Comparison of ENCODE assay signal across 2 fruit fly cellular contexts in the genomic region with DNA sequence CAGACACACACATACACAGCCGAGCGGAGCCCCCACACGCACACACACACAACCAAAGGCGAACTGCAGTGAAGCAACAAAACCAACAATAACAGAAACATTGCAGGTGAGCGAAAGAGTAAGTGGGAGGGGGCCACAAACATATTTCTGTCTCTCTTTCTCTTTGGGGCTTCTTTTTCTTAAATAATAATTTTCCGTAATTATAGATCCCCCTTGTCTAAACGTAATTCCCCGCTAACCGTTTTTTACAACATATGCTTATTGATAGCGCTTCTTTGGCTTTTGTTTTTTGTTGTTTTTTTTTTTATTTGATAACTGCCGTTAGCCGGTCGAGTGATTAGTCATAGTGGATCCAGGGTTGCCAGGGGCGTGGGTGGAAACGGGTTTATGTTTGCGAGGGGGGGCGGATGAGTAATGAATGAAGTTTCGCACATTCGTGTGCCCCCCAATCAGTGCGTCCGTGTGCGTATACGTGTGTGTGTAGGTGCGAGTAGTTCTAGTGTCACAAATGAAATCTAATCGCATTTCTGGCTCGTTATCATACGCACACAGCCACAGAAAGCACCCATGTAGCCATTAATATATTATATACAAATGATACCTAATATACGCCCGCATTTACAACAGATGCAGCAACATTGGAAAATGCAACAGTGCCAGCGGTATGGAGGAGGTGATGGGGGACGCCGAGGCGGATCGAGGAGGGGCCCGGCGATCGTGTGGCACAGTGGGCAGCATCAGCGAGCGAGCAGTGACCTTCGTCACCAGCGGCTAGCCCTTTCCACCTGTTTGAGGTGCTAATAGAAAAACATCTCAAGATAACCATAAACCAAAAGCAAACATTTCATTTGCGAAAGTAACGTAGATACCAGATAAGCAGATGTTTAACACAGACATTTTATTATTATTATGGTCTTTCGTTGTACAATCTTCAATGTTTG.
A peak's percentile ranks its signal among the peaks of the same experiment; 100 is the strongest.
TF ChIP-seq lines count a peak whose summit lies in the region.

No protein-coding gene starts in this region.

TF ChIP-seq in whole organism, embryonic, 481 proteins besides CTCF, POLR2A, EP300 and RAD21 (continued from another document and continues in another):
- TF ChIP-seq org-1 (GFP tag; optimal IDR thresholded peaks at IDR 0.05; lab: Kevin White, UChicago) (peak; percentile 17), sim (GFP tag; IDR thresholded peaks at IDR 0.05; lab: Robert Waterston, UW) (no peak), pan (optimal IDR thresholded peaks at IDR 0.05; lab: Kevin White, UChicago) (no peak), pan (GFP tag; optimal IDR thresholded peaks at IDR 0.05 in 1 of 2, IDR thresholded peaks at IDR 0.05 in 1 of 2) (peak in 1 of 2 experiments; percentile 31), CG1647 (GFP tag; optimal IDR thresholded peaks at IDR 0.05; lab: Kevin White, UChicago) (no peak), zen2 (GFP tag; IDR thresholded peaks at IDR 0.05; lab: Robert Waterston, UW; ENCODE audit: partially characterized antibody) (0 out of 3 replicates have a peak, but pooled peaks have one; percentile 25), tup (GFP tag; optimal IDR thresholded peaks at IDR 0.05; lab: Kevin White, UChicago) (no peak), gfzf (GFP tag; optimal IDR thresholded peaks at IDR 0.05; lab: Kevin White, UChicago) (no peak), eyg (GFP tag; optimal IDR thresholded peaks at IDR 0.05; lab: Kevin White, UChicago) (no peak), CG1832 (GFP tag; optimal IDR thresholded peaks at IDR 0.05; lab: Kevin White, UChicago) (peak; percentile 15), gcm (GFP tag; optimal IDR thresholded peaks at IDR 0.05; lab: Kevin White, UChicago) (peak; percentile 86), Meics (GFP tag; optimal IDR thresholded peaks at IDR 0.05; lab: Kevin White, UChicago) (peak; percentile 59), lov (optimal IDR thresholded peaks at IDR 0.05; lab: Kevin White, UChicago) (no peak), lov (GFP tag; IDR thresholded peaks at IDR 0.05; lab: Robert Waterston, UW) (no peak), vvl (GFP tag; IDR thresholded peaks at IDR 0.05; lab: Robert Waterston, UW) (peak; percentile 12; the same call in 1 of the 2 replicates), tgo (GFP tag; IDR thresholded peaks at IDR 0.05; lab: Robert Waterston, UW) (0 out of 3 replicates have a peak, but pooled peaks have one; percentile 25), lbe (GFP tag; optimal IDR thresholded peaks at IDR 0.05; lab: Kevin White, UChicago) (no peak), Ada2b (GFP tag; IDR thresholded peaks at IDR 0.05; lab: Robert Waterston, UW) (peak; percentile 35; the same call in 1 of the 2 replicates), rib (GFP tag; IDR thresholded peaks at IDR 0.05; lab: Robert Waterston, UW) (peak; percentile 68), CG10543 (GFP tag; optimal IDR thresholded peaks at IDR 0.05; lab: Kevin White, UChicago) (peak; percentile 63), CG12155 (GFP tag; optimal IDR thresholded peaks at IDR 0.05; lab: Kevin White, UChicago) (peak; percentile 17), CG3407 (GFP tag; optimal IDR thresholded peaks at IDR 0.05; lab: Kevin White, UChicago) (peak; percentile 2), mirr (GFP tag; optimal IDR thresholded peaks at IDR 0.05; lab: Kevin White, UChicago) (peak; percentile 22), phol (tag; optimal IDR thresholded peaks at IDR 0.05; lab: Kevin White, UChicago) (peak; percentile 2), unpg (GFP tag; optimal IDR thresholded peaks at IDR 0.05; lab: Kevin White, UChicago) (peak; percentile 36), Xbp1 (GFP tag; optimal IDR thresholded peaks at IDR 0.05; lab: Kevin White, UChicago) (peak; percentile 31), Pdp1 (GFP tag; optimal IDR thresholded peaks at IDR 0.05; lab: Kevin White, UChicago) (peak in 1 of 2 experiments; percentile 14), CG1529 (GFP tag; optimal IDR thresholded peaks at IDR 0.05; lab: Kevin White, UChicago) (no peak), CG14860 (GFP tag; IDR thresholded peaks at IDR 0.05; lab: Robert Waterston, UW; ENCODE audit: partially characterized antibody) (no peak), crol (GFP tag; IDR thresholded peaks at IDR 0.05; lab: Robert Waterston, UW) (peak; percentile 72; the same call in 1 of the 2 replicates), hkb (optimal IDR thresholded peaks at IDR 0.05; lab: Kevin White, UChicago) (no peak), hkb (GFP tag; IDR thresholded peaks at IDR 0.05; lab: Robert Waterston, UW) (peak; percentile 9; the same call in 1 of the 2 replicates), CG17385 (GFP tag; optimal IDR thresholded peaks at IDR 0.05; lab: Kevin White, UChicago) (peak; percentile 7), CG2120 (GFP tag; optimal IDR thresholded peaks at IDR 0.05; lab: Kevin White, UChicago) (peak; percentile 48), NFAT (GFP tag; IDR thresholded peaks at IDR 0.05; lab: Robert Waterston, UW) (0 out of 2 replicates have a peak, but pooled peaks have one; percentile 5), CG18262 (tag; optimal IDR thresholded peaks at IDR 0.05; lab: Kevin White, UChicago) (no peak), cwo (GFP tag; optimal IDR thresholded peaks at IDR 0.05; lab: Kevin White, UChicago) (peak; percentile 33), tio (GFP tag; optimal IDR thresholded peaks at IDR 0.05; lab: Kevin White, UChicago) (no peak), sob (GFP tag; IDR thresholded peaks at IDR 0.05; lab: Robert Waterston, UW) (peak; percentile 27; the same call in 1 of the 2 replicates), ftz-f1 (GFP tag; optimal IDR thresholded peaks at IDR 0.05; lab: Kevin White, UChicago) (peak; percentile 73), Hr39 (optimal IDR thresholded peaks at IDR 0.05; lab: Kevin White, UChicago) (no peak), kni (GFP tag; optimal IDR thresholded peaks at IDR 0.05; lab: Kevin White, UChicago) (peak; percentile 52), shn (GFP tag; optimal IDR thresholded peaks at IDR 0.05; lab: Kevin White, UChicago) (peak; percentile 39), H2.0 (GFP tag; IDR thresholded peaks at IDR 0.05; lab: Robert Waterston, UW) (peak; percentile 24; the same call in 1 of the 2 replicates), CG8281 (tag; optimal IDR thresholded peaks at IDR 0.05; lab: Kevin White, UChicago) (peak; percentile 3), CG4360 (GFP tag; IDR thresholded peaks at IDR 0.05; lab: Robert Waterston, UW) (peak; percentile 81), bcd (GFP tag; optimal IDR thresholded peaks at IDR 0.05; lab: Kevin White, UChicago) (peak; percentile 10), sqz (GFP tag; optimal IDR thresholded peaks at IDR 0.05; lab: Kevin White, UChicago) (peak; percentile 68), CG2875 (GFP tag; optimal IDR thresholded peaks at IDR 0.05; lab: Kevin White, UChicago) (no peak), MESR4 (GFP tag; optimal IDR thresholded peaks at IDR 0.05; lab: Kevin White, UChicago) (peak; percentile 56), jing (GFP tag; optimal IDR thresholded peaks at IDR 0.05; lab: Kevin White, UChicago) (no peak), zfh2 (GFP tag; optimal IDR thresholded peaks at IDR 0.05; lab: Kevin White, UChicago) (peak; percentile 3), HLH4C (GFP tag; IDR thresholded peaks at IDR 0.05; lab: Robert Waterston, UW; ENCODE audit: partially characterized antibody) (0 out of 3 replicates have a peak, but pooled peaks have one; percentile 29), exex (tag; optimal IDR thresholded peaks at IDR 0.05; lab: Kevin White, UChicago) (peak; percentile 79), Sry-δ (GFP tag; optimal IDR thresholded peaks at IDR 0.05; lab: Kevin White, UChicago) (no peak), lab (GFP tag; optimal IDR thresholded peaks at IDR 0.05; lab: Kevin White, UChicago) (peak; percentile 55), Aef1 (GFP tag; IDR thresholded peaks at IDR 0.05; lab: Robert Waterston, UW) (no peak)

TF ChIP-seq in whole organism, prepupa, 60 proteins besides CTCF, POLR2A, EP300 and RAD21 (continued from another document):
- TF ChIP-seq CG31627 (GFP tag; optimal IDR thresholded peaks at IDR 0.05; lab: Kevin White, UChicago) (peak; percentile 53), CG6163 (GFP tag; IDR thresholded peaks at IDR 0.05; lab: Robert Waterston, UW) (no peak; the same call in 2 of the 3 replicates), cyc (GFP tag; optimal IDR thresholded peaks at IDR 0.05; lab: Kevin White, UChicago) (peak; percentile 25), Sox14 (GFP tag; optimal IDR thresholded peaks at IDR 0.05; lab: Kevin White, UChicago) (peak; percentile 22), Gug (GFP tag; IDR thresholded peaks at IDR 0.05; lab: Robert Waterston, UW) (no peak), topi (GFP tag; optimal IDR thresholded peaks at IDR 0.05; lab: Kevin White, UChicago) (no peak), CG32006 (GFP tag; optimal IDR thresholded peaks at IDR 0.05; lab: Kevin White, UChicago) (peak; percentile 60), Eip75B (GFP tag; optimal IDR thresholded peaks at IDR 0.05; lab: Kevin White, UChicago) (peak; percentile 0), CG8119 (GFP tag; IDR thresholded peaks at IDR 0.05; lab: Robert Waterston, UW) (0 out of 3 replicates have a peak, but pooled peaks have one; percentile 18), Smox (GFP tag; optimal IDR thresholded peaks at IDR 0.05; lab: Kevin White, UChicago) (peak; percentile 45), CG7368 (GFP tag; optimal IDR thresholded peaks at IDR 0.05; lab: Kevin White, UChicago) (no peak), CG16779 (tag; optimal IDR thresholded peaks at IDR 0.05; lab: Kevin White, UChicago) (peak; percentile 20), CG8632 (GFP tag; optimal IDR thresholded peaks at IDR 0.05; lab: Kevin White, UChicago) (peak; percentile 3), acj6 (GFP tag; optimal IDR thresholded peaks at IDR 0.05; lab: Kevin White, UChicago) (no peak), lz (GFP tag; optimal IDR thresholded peaks at IDR 0.05; lab: Kevin White, UChicago) (peak; percentile 39), CG10669 (GFP tag; optimal IDR thresholded peaks at IDR 0.05; lab: Kevin White, UChicago) (no peak), eg (GFP tag; IDR thresholded peaks at IDR 0.05; lab: Robert Waterston, UW) (peak; percentile 60), Eip93F (GFP tag; optimal IDR thresholded peaks at IDR 0.05; lab: Kevin White, UChicago) (no peak), svp (GFP tag; lab: Kevin White, UChicago) (no peak), Ets21C (GFP tag; optimal IDR thresholded peaks at IDR 0.05; lab: Kevin White, UChicago) (peak; percentile 29), Hr38 (GFP tag; optimal IDR thresholded peaks at IDR 0.05; lab: Kevin White, UChicago) (no peak), Lpt (GFP tag; optimal IDR thresholded peaks at IDR 0.05; lab: Kevin White, UChicago) (no peak), Hr39 (GFP tag; optimal IDR thresholded peaks at IDR 0.05; lab: Kevin White, UChicago) (peak; percentile 54), ss (GFP tag; optimal IDR thresholded peaks at IDR 0.05; lab: Kevin White, UChicago) (peak in 1 of 2 experiments; percentile 55), CG3919 (GFP tag; optimal IDR thresholded peaks at IDR 0.05; lab: Kevin White, UChicago) (peak; percentile 5), Eip78C (GFP tag; lab: Kevin White, UChicago) (peak; percentile 67), achi (GFP tag; optimal IDR thresholded peaks at IDR 0.05; lab: Kevin White, UChicago) (peak; percentile 34), dac (GFP tag; optimal IDR thresholded peaks at IDR 0.05; lab: Kevin White, UChicago) (peak; percentile 11), fkh (GFP tag; optimal IDR thresholded peaks at IDR 0.05; lab: Kevin White, UChicago) (no peak), dsx (GFP tag; optimal IDR thresholded peaks at IDR 0.05; lab: Kevin White, UChicago; ENCODE audit: poor library complexity, severe bottlenecking) (no peak), vri (GFP tag; optimal IDR thresholded peaks at IDR 0.05; lab: Kevin White, UChicago) (peak; percentile 67), CG1621 (tag; optimal IDR thresholded peaks at IDR 0.05; lab: Kevin White, UChicago) (no peak), fd85E (GFP tag; optimal IDR thresholded peaks at IDR 0.05; lab: Kevin White, UChicago) (no peak), CG11762 (GFP tag; optimal IDR thresholded peaks at IDR 0.05; lab: Kevin White, UChicago; ENCODE audit: insufficient read depth) (no peak), CG10631 (GFP tag; optimal IDR thresholded peaks at IDR 0.05; lab: Kevin White, UChicago) (no peak), CG11294 (GFP tag; IDR thresholded peaks at IDR 0.05; lab: Robert Waterston, UW) (0 out of 2 replicates have a peak, but pooled peaks have one; percentile 26), pdm3 (GFP tag; optimal IDR thresholded peaks at IDR 0.05; lab: Kevin White, UChicago) (peak; percentile 21), CG15336 (GFP tag; IDR thresholded peaks at IDR 0.05; lab: Robert Waterston, UW) (peak; percentile 43; the same call in 1 of the 2 replicates), CG6792 (GFP tag; optimal IDR thresholded peaks at IDR 0.05; lab: Kevin White, UChicago) (peak; percentile 31), Blimp-1 (GFP tag; optimal IDR thresholded peaks at IDR 0.05; lab: Kevin White, UChicago) (no peak), Met (GFP tag; optimal IDR thresholded peaks at IDR 0.05; lab: Kevin White, UChicago) (peak; percentile 49), Hr4 (GFP tag; optimal IDR thresholded peaks at IDR 0.05; lab: Kevin White, UChicago) (peak; percentile 61)
